Worm (Caenorhabditis elegans) whole organism, L1 larva: ENCODE data around the gene T02C1.2.

Experiments used
- C34B4.2 ChIP-seq: sonication (generic microtip); optimal IDR thresholded peaks from 2 replicates; lab custom pipeline; 2017; ENCODE audit warnings: mild to moderate bottlenecking, missing genetic modification characterization, missing compliant biosample characterization
- ama-1 ChIP-seq: fragments of 150-350 bp; optimal IDR thresholded peaks from 2 replicates; lab custom pipeline; 2014
- ceh-82 ChIP-seq, 3 experiments: fragments of 150-350 bp in 1 of 3; sonication (generic microtip) in 2 of 3; optimal IDR thresholded peaks; 2 replicates each; lab custom pipeline; 2014 to 2017; ENCODE audit warnings: missing biosample characterization in 3 of 3, missing genetic modification characterization in 3 of 3
- efl-3 ChIP-seq: fragments of 200-800 bp; sonication (Bioruptor generic); optimal IDR thresholded peaks from 2 replicates; lab custom pipeline; 2018; ENCODE audit warnings: mild to moderate bottlenecking, missing genetic modification characterization, missing compliant biosample characterization
- lin-15B ChIP-seq: fragments of 150-350 bp; sonication (generic microtip); optimal IDR thresholded peaks from 3 replicates; lab custom pipeline; 2014; ENCODE audit warnings: missing biosample characterization, missing genetic modification characterization
- lin-39 ChIP-seq: fragments of 150-350 bp; optimal IDR thresholded peaks from 2 replicates; lab custom pipeline; 2014; ENCODE audit warnings: missing biosample characterization, missing genetic modification reagents, missing genetic modification characterization
- lir-3 ChIP-seq: sonication (generic microtip); optimal IDR thresholded peaks from 2 replicates; lab custom pipeline; 2016; ENCODE audit warnings: mild to moderate bottlenecking, missing genetic modification characterization, moderate library complexity, missing compliant biosample characterization; ENCODE audit not compliant: poor library complexity
- nhr-12 ChIP-seq: sonication (generic microtip); optimal IDR thresholded peaks from 2 replicates; lab custom pipeline; 2017; ENCODE audit warnings: missing biosample characterization, missing genetic modification characterization
- nhr-90 ChIP-seq: sonication (generic microtip); optimal IDR thresholded peaks from 2 replicates; lab custom pipeline; 2016; ENCODE audit warnings: mild to moderate bottlenecking, missing genetic modification characterization, missing compliant biosample characterization; ENCODE audit not compliant: poor library complexity
- pqm-1 ChIP-seq: sonication (generic microtip); optimal IDR thresholded peaks from 3 replicates; lab custom pipeline; 2017; ENCODE audit warnings: missing biosample characterization, missing genetic modification characterization
- tbx-2 ChIP-seq: sonication (generic microtip); optimal IDR thresholded peaks from 2 replicates; lab custom pipeline; 2016; ENCODE audit warnings: missing genetic modification characterization, missing compliant biosample characterization
- unc-62 ChIP-seq: fragments of 150-350 bp; optimal IDR thresholded peaks from 2 replicates; lab custom pipeline; 2014; ENCODE audit warnings: missing biosample characterization, missing genetic modification reagents, missing genetic modification characterization
- unc-86 ChIP-seq: sonication (generic microtip); optimal IDR thresholded peaks from 2 replicates; lab custom pipeline; 2016; ENCODE audit warnings: missing genetic modification characterization, missing compliant biosample characterization

DNA sequence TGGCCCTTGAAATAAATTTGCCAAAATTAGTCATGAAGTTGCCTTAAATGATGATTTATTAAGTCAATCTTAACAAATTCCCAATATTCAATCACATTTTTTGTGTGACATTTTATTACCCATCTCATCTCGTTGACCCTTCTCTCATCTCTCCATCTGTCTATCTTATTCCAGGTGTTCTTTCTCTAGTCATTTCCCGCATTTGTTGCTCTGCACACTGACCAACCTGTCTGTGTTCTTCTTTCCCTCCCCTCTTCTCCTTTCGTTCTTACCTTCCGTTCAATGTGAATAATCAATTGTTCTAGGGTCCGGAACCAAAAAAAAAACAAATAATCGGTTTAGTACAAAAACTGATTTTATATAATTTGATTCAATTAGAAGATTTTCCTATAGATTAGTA is 3.6 kb upstream of the T02C1.2 start, which contains the start of gene T02C1.1:
- TF ChIP-seq lir-3 (tag; lab: Kevin White, UChicago) (no peak), ceh-82 (tag; optimal IDR thresholded peaks at IDR 0.05; lab: Kevin White, UChicago) (no peak), lin-39 (tag; lab: Kevin White, UChicago) (no peak), ama-1 (lab: Kevin White, UChicago) (no peak), tbx-2 (tag; lab: Kevin White, UChicago) (no peak), unc-62 (GFP tag; lab: Kevin White, UChicago) (no peak), efl-3 (GFP tag; lab: Kevin White, UChicago) (no peak), nhr-90 (tag; lab: Kevin White, UChicago) (no peak), unc-86 (tag; lab: Kevin White, UChicago) (no peak), nhr-12 (tag; lab: Kevin White, UChicago) (no peak), C34B4.2 (no peak), pqm-1 (tag; lab: Kevin White, UChicago) (no peak), lin-15B (no peak)
